Worm (Caenorhabditis elegans) whole organism, L4 larva: ENCODE measurements around the gene str-61.
A peak's percentile ranks its signal among the peaks of the same experiment; 100 is the strongest.

Source experiments
- D1046.2 ChIP-seq: fragments of 200-800 bp; sonication (Bioruptor generic); IDR thresholded peaks from 2 replicates; pipeline ENCODE4 v1.3.6; 2022; ENCODE audit warnings: missing genetic modification characterization, missing compliant biosample characterization
- F10B5.3 ChIP-seq: sonication (generic microtip); optimal IDR thresholded peaks from 2 replicates; lab custom pipeline; 2016; ENCODE audit warnings: mild to moderate bottlenecking, missing genetic modification characterization, missing compliant biosample characterization
- T26A8.4 ChIP-seq: fragments of 200-800 bp; sonication (Bioruptor generic); IDR thresholded peaks from 2 replicates; pipeline ENCODE4 v1.3.6; 2022; ENCODE audit warnings: missing genetic modification characterization, missing compliant biosample characterization
- Y48G9A.11 ChIP-seq: fragments of 200-800 bp; sonication (Bioruptor generic); IDR thresholded peaks from 2 replicates; pipeline ENCODE4 v1.3.6; 2022; ENCODE audit warnings: missing genetic modification reagents, missing genetic modification characterization, missing compliant biosample characterization
- Y75B8A.6 ChIP-seq: fragments of 200-800 bp; sonication (Bioruptor generic); IDR thresholded peaks from 2 replicates; pipeline ENCODE4 v1.3.6; 2022; ENCODE audit warnings: missing genetic modification reagents, missing genetic modification characterization, missing compliant biosample characterization
- ZK337.2 ChIP-seq: fragments of 200-800 bp; sonication (Bioruptor generic); IDR thresholded peaks from 2 replicates; pipeline ENCODE4 v1.3.6; 2022; ENCODE audit warnings: missing genetic modification reagents, missing genetic modification characterization, missing compliant biosample characterization
- aha-1 ChIP-seq: fragments of 150-350 bp; peaks from one replicate; lab custom pipeline; 2014; ENCODE audit warnings: missing biosample characterization, missing genetic modification characterization
- aly-2 ChIP-seq: sonication (generic microtip); optimal IDR thresholded peaks from 2 replicates; lab custom pipeline; 2018; ENCODE audit warnings: missing biosample characterization, missing genetic modification characterization
- arid-1 ChIP-seq: fragments of 200-800 bp; sonication (Bioruptor generic); conservative IDR thresholded peaks from 2 replicates; pipeline ENCODE4 v1.3.6; 2022; ENCODE audit warnings: missing genetic modification reagents, missing genetic modification characterization, missing compliant biosample characterization
- ceh-28 ChIP-seq: fragments of 150-350 bp; optimal IDR thresholded peaks from 2 replicates; lab custom pipeline; 2014; ENCODE audit warnings: missing biosample characterization, missing genetic modification reagents, missing genetic modification characterization
- ceh-44 ChIP-seq: fragments of 200-800 bp; sonication (Bioruptor generic); IDR thresholded peaks from 2 replicates; pipeline ENCODE4 v1.3.6; 2022; ENCODE audit warnings: missing genetic modification reagents, missing genetic modification characterization, missing compliant biosample characterization
- ces-1 ChIP-seq: fragments of 150-350 bp; sonication (generic microtip); optimal IDR thresholded peaks from 4 replicates; lab custom pipeline; 2014; ENCODE audit warnings: missing biosample characterization, missing genetic modification reagents, missing genetic modification characterization
- cey-2 ChIP-seq: sonication (generic microtip); optimal IDR thresholded peaks from 3 replicates; lab custom pipeline; 2017; ENCODE audit warnings: missing genetic modification characterization, mild to moderate bottlenecking, missing compliant biosample characterization, antibody characterized with exemption, borderline replicate concordance; ENCODE audit not compliant: insufficient read depth
- daf-12 ChIP-seq: fragments of 150-350 bp; optimal IDR thresholded peaks from 2 replicates; lab custom pipeline; 2014; ENCODE audit warnings: missing biosample characterization, missing genetic modification reagents, missing genetic modification characterization
- daf-8 ChIP-seq: fragments of 200-800 bp; sonication (Bioruptor generic); IDR thresholded peaks from 2 replicates; pipeline ENCODE4 v1.3.6; 2022; ENCODE audit warnings: missing genetic modification characterization, missing compliant biosample characterization
- dmd-8 ChIP-seq: fragments of 200-800 bp; sonication (Bioruptor generic); IDR thresholded peaks from 2 replicates; pipeline ENCODE4 v1.3.6; 2022; ENCODE audit warnings: missing genetic modification characterization, missing compliant biosample characterization
- dve-1 ChIP-seq: sonication (generic microtip); optimal IDR thresholded peaks from 2 replicates; lab custom pipeline; 2017; ENCODE audit warnings: antibody characterized with exemption, mild to moderate bottlenecking, missing genetic modification characterization, missing compliant biosample characterization; ENCODE audit not compliant: insufficient read depth
- egl-43 ChIP-seq: fragments of 200-800 bp; sonication (Bioruptor generic); IDR thresholded peaks from 2 replicates; pipeline ENCODE4 v1.3.6; 2022; ENCODE audit warnings: missing genetic modification reagents, missing genetic modification characterization, missing compliant biosample characterization
- hif-1 ChIP-seq, 2 experiments: sonication (generic microtip); optimal IDR thresholded peaks; 2 replicates each; lab custom pipeline; 2016 to 2017; ENCODE audit warnings: missing compliant biosample characterization in 2 of 2, missing genetic modification characterization in 2 of 2, missing genetic modification reagents in 2 of 2, missing genotype in 2 of 2, mild to moderate bottlenecking in 1 of 2
- hlh-11 ChIP-seq: fragments of 200-800 bp; sonication (Bioruptor generic); optimal IDR thresholded peaks from 2 replicates; lab custom pipeline; 2018; ENCODE audit warnings: mild to moderate bottlenecking, missing genetic modification characterization, missing compliant biosample characterization
- hmg-1.1 ChIP-seq: fragments of 200-800 bp; sonication (Bioruptor generic); IDR thresholded peaks from 2 replicates; pipeline ENCODE4 v1.3.6; 2022; ENCODE audit warnings: missing genetic modification reagents, missing genetic modification characterization, missing compliant biosample characterization
- lin-1 ChIP-seq: fragments of 200-800 bp; sonication (Bioruptor generic); IDR thresholded peaks from 2 replicates; pipeline ENCODE4 v1.3.6; 2022; ENCODE audit warnings: missing genetic modification reagents, missing genetic modification characterization, missing compliant biosample characterization
- lin-38 ChIP-seq: fragments of 200-800 bp; sonication (Bioruptor generic); IDR thresholded peaks from 2 replicates; pipeline ENCODE4 v1.3.6; 2022; ENCODE audit warnings: missing genetic modification reagents, missing genetic modification characterization, missing compliant biosample characterization
- lir-3 ChIP-seq: sonication (generic microtip); optimal IDR thresholded peaks from 2 replicates; lab custom pipeline; 2016; ENCODE audit warnings: mild to moderate bottlenecking, missing genetic modification characterization, missing compliant biosample characterization
- lsy-2 ChIP-seq, 2 experiments: fragments of 150-350 bp in 1 of 2; sonication (generic microtip) in 1 of 2; optimal IDR thresholded peaks; 2 replicates each; lab custom pipeline; 2014 to 2017; ENCODE audit warnings: missing biosample characterization in 2 of 2, missing genetic modification characterization in 2 of 2
- madf-5 ChIP-seq, 2 experiments: fragments of 200-800 bp; sonication (Bioruptor generic); IDR thresholded peaks; 2 replicates each; pipeline ENCODE4 v1.3.6; 2022; ENCODE audit warnings: missing compliant biosample characterization in 2 of 2, missing genetic modification characterization in 2 of 2
- mdl-1 ChIP-seq, 2 experiments: fragments of 150-350 bp in 1 of 2; sonication (generic microtip) in 1 of 2; optimal IDR thresholded peaks; 2 replicates each; lab custom pipeline; 2014 to 2017; ENCODE audit warnings: missing biosample characterization in 2 of 2, missing genetic modification characterization in 2 of 2
- mep-1 ChIP-seq: fragments of 150-350 bp; sonication (generic microtip); optimal IDR thresholded peaks from 3 replicates; lab custom pipeline; 2014; ENCODE audit warnings: missing biosample characterization, missing genetic modification characterization
- nhr-10 ChIP-seq: fragments of 150-350 bp; optimal IDR thresholded peaks from 2 replicates; lab custom pipeline; 2014; ENCODE audit warnings: missing biosample characterization, missing genetic modification characterization
- nhr-28 ChIP-seq: fragments of 150-350 bp; optimal IDR thresholded peaks from 2 replicates; lab custom pipeline; 2014; ENCODE audit warnings: missing biosample characterization, missing genetic modification characterization
- nhr-42 ChIP-seq: fragments of 200-800 bp; sonication (Bioruptor generic); IDR thresholded peaks from 2 replicates; pipeline ENCODE4 v1.3.6; 2022; ENCODE audit warnings: missing genetic modification characterization, missing compliant biosample characterization
- nhr-6 ChIP-seq: fragments of 150-350 bp; optimal IDR thresholded peaks from 2 replicates; lab custom pipeline; 2014; ENCODE audit warnings: missing biosample characterization, missing genetic modification characterization
- saeg-2 ChIP-seq: fragments of 200-800 bp; sonication (Bioruptor generic); IDR thresholded peaks from 2 replicates; pipeline ENCODE4 v1.3.6; 2022; ENCODE audit warnings: missing genetic modification reagents, missing genetic modification characterization, missing compliant biosample characterization
- sdz-12 ChIP-seq: fragments of 200-800 bp; sonication (Bioruptor generic); optimal IDR thresholded peaks from 2 replicates; lab custom pipeline; 2018; ENCODE audit warnings: mild to moderate bottlenecking, missing genetic modification characterization, missing compliant biosample characterization
- spr-3 ChIP-seq: fragments of 200-800 bp; sonication (Bioruptor generic); optimal IDR thresholded peaks from 2 replicates; lab custom pipeline; 2018; ENCODE audit warnings: mild to moderate bottlenecking, missing genetic modification characterization, missing compliant biosample characterization
- tra-1 ChIP-seq: fragments of 200-800 bp; sonication (Bioruptor generic); IDR thresholded peaks from 2 replicates; pipeline ENCODE4 v1.3.6; 2022; ENCODE audit warnings: missing genetic modification reagents, missing genetic modification characterization, missing compliant biosample characterization
- unc-39 ChIP-seq: sonication (generic microtip); optimal IDR thresholded peaks from 2 replicates; lab custom pipeline; 2017; ENCODE audit warnings: missing biosample characterization, missing genetic modification characterization
- unc-62 ChIP-seq, 3 experiments: fragments of 150-350 bp in 1 of 3; sonication (generic microtip); optimal IDR thresholded peaks in 2 of 3; peaks in 1 of 3; 1 replicate in 1 of 3; 2 replicates in 2 of 3; lab custom pipeline; 2014 to 2017; ENCODE audit warnings: missing biosample characterization in 3 of 3, missing genetic modification characterization in 3 of 3, missing genetic modification reagents in 3 of 3, missing genotype in 1 of 3
- ztf-11 ChIP-seq: fragments of 150-350 bp; optimal IDR thresholded peaks from 2 replicates; lab custom pipeline; 2014; ENCODE audit warnings: missing biosample characterization, missing genetic modification characterization

Gene str-61

ce11 chrV:16675553-16675952 lies 4.5 kb upstream of the str-61 start, which contains the start of gene srz-1:
TSS of gene srz-1 (plus strand) at chrV:16675853.
- TF ChIP-seq spr-3 (GFP tag; lab: Kevin White, UChicago) (no peak), nhr-28 (tag; lab: Kevin White, UChicago) (no peak), lin-38 (GFP tag; lab: Robert Waterston, UW) (no peak), daf-12 (no peak), ces-1 (no peak), mdl-1 (tag; optimal IDR thresholded peaks at IDR 0.05; lab: Kevin White, UChicago) (no peak), daf-8 (no peak), lsy-2 (tag; optimal IDR thresholded peaks at IDR 0.05; lab: Kevin White, UChicago) (no peak), F10B5.3 (tag; lab: Kevin White, UChicago) (no peak), ztf-11 (no peak), D1046.2 (no peak), egl-43 (no peak)
- TF ChIP-seq, all 104 proteins: peak for 0

- TF ChIP-seq lin-1 (GFP tag; lab: Robert Waterston, UW) (no peak), nhr-42 (no peak), aly-2 (tag; lab: Kevin White, UChicago) (no peak), unc-62 (GFP tag; optimal IDR thresholded peaks at IDR 0.05 in 1 of 2; lab: Kevin White, UChicago) (peak in 1 of 2 experiments; percentile 80), unc-62 (tag; optimal IDR thresholded peaks at IDR 0.05; lab: Kevin White, UChicago) (no peak), T26A8.4 (no peak), nhr-6 (no peak), aha-1 (tag; lab: Kevin White, UChicago) (peak; percentile 91), ZK337.2 (GFP tag; lab: Robert Waterston, UW) (no peak), unc-39 (no peak)
These were observed 3.3 kb upstream of the str-61 start for ce11 chrV:16674399-16674798.

ce11 chrV:16672198-16672597 lies 1.1 kb upstream of the str-61 start, which contains the start of gene F14F8.8:
TSS of gene F14F8.8 (minus strand) at chrV:16672298.
- no peak for TF ChIP-seq cey-2
- no peak for TF ChIP-seq ceh-44 (GFP tag; lab: Robert Waterston, UW)
- TF ChIP-seq mep-1 (tag; lab: Kevin White, UChicago) = no peak
- TF ChIP-seq tra-1 (GFP tag; lab: Robert Waterston, UW) = no peak
- TF ChIP-seq dmd-8 = no peak
- no peak for TF ChIP-seq Y75B8A.6
- no peak for TF ChIP-seq sdz-12
- no peak for TF ChIP-seq lir-3 (tag; lab: Kevin White, UChicago)
- TF ChIP-seq arid-1 (GFP tag; lab: Robert Waterston, UW) = no peak
- no peak for TF ChIP-seq nhr-42
- TF ChIP-seq saeg-2 (GFP tag; lab: Robert Waterston, UW) = no peak
- no peak for TF ChIP-seq hlh-11 (tag; lab: Kevin White, UChicago)
- no peak for TF ChIP-seq dve-1 (tag; lab: Kevin White, UChicago)
- TF ChIP-seq Y48G9A.11 = no peak

- TF ChIP-seq madf-5 (GFP tag; IDR thresholded peaks at IDR 0.05; lab: Robert Waterston, UW) (no peak), hmg-1.1 (GFP tag; lab: Robert Waterston, UW) (no peak), ceh-28 (tag; lab: Kevin White, UChicago) (no peak), hif-1 (tag; optimal IDR thresholded peaks at IDR 0.05; lab: Kevin White, UChicago) (no peak), saeg-2 (GFP tag; lab: Robert Waterston, UW) (no peak), nhr-10 (tag; lab: Kevin White, UChicago) (no peak)
These were observed 2.6 kb downstream of the str-61 start, which contains the start of gene F14F8.9 for ce11 chrV:16668473-16668872. TSS of gene F14F8.9 (minus strand) at chrV:16668573.
